Worm (Caenorhabditis elegans): Measurements from ENCODE around the gene srw-66.

The srw-66 gene

DNA sequence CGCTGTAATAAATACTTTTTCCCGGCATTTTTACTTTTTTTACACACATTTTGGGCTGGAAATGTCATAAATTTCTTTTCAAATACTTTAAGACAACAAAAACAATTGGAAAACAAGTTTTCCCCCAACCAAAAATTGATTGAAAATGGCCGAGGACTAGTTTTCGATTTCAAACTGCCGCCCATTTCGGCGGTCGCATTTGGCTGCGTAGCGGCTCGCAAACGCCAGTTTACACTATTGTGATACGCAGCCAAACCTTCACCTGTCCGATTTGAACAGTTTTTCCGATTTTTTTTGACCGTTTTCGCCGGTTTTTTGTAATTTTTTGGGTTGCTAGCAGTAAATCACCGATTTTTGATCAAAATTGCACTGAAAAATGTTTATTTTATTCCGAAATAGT is 48.7 kb upstream of the srw-66 start (continued):
- TF ChIP-seq B0019.2 (GFP tag; conservative IDR thresholded peaks at IDR 0.05) (peak; percentile 89), ztf-22 (GFP tag; optimal IDR thresholded peaks at IDR 0.05) (peak; percentile 75), sptf-2 (GFP tag; optimal IDR thresholded peaks at IDR 0.05) (peak; percentile 30), ztf-26 (tag; optimal IDR thresholded peaks at IDR 0.05) (peak; percentile 96), T26A5.8 (tag; optimal IDR thresholded peaks at IDR 0.05) (peak; percentile 66), egl-18 (GFP tag; IDR thresholded peaks at IDR 0.05) (peak; percentile 81; the same call in 1 of the 2 replicates), nhr-179 (tag; optimal IDR thresholded peaks at IDR 0.05) (no peak), ceh-27 (GFP tag; optimal IDR thresholded peaks at IDR 0.05) (peak; percentile 98), nfya-2 (GFP tag; IDR thresholded peaks at IDR 0.05) (no peak), repo-1 (tag; optimal IDR thresholded peaks at IDR 0.05) (peak; percentile 93)

- peak; percentile 43 for TF ChIP-seq lin-40 (tag; optimal IDR thresholded peaks at IDR 0.05)
- TF ChIP-seq ama-1 (optimal IDR thresholded peaks at IDR 0.05), result no peak
- TF ChIP-seq ama-1 (GFP tag; optimal IDR thresholded peaks at IDR 0.05), result no peak
- peak; percentile 49 for TF ChIP-seq ztf-26 (tag; optimal IDR thresholded peaks at IDR 0.05)
- TF ChIP-seq nhr-80 (tag; optimal IDR thresholded peaks at IDR 0.05), result peak; percentile 70
- TF ChIP-seq F39B2.1 (GFP tag; IDR thresholded peaks at IDR 0.05), result no peak
- peak; percentile 4 for TF ChIP-seq atf-7 (tag; optimal IDR thresholded peaks at IDR 0.05)
- peak in 1 of 2 experiments; percentile 25 for TF ChIP-seq let-607 (tag; optimal IDR thresholded peaks at IDR 0.05)
- TF ChIP-seq K11D2.4 (GFP tag; IDR thresholded peaks at IDR 0.05), result peak; percentile 71
Measured at ce11 chrII:1315245-1315644, 43.5 kb upstream of the srw-66 start.

- TF ChIP-seq mcd-1 (GFP tag; IDR thresholded peaks at IDR 0.05) (peak; percentile 55), cebp-1 (GFP tag; IDR thresholded peaks at IDR 0.05) (no peak), cebp-1 (tag; optimal IDR thresholded peaks at IDR 0.05) (peak; percentile 2), ztf-6 (GFP tag; IDR thresholded peaks at IDR 0.05) (no peak), rcor-1 (GFP tag; IDR thresholded peaks at IDR 0.05) (no peak), mel-28 (tag; optimal IDR thresholded peaks at IDR 0.05; ENCODE audit: borderline replicate concordance) (no peak), lag-1 (GFP tag; IDR thresholded peaks at IDR 0.05) (no peak), F37B4.10 (GFP tag; IDR thresholded peaks at IDR 0.05) (no peak), ccch-3 (GFP tag; optimal IDR thresholded peaks at IDR 0.05) (no peak), ekl-4 (GFP tag; IDR thresholded peaks at IDR 0.05) (no peak), ztf-18 (tag; optimal IDR thresholded peaks at IDR 0.05) (no peak), F33H1.4 (GFP tag; IDR thresholded peaks at IDR 0.05) (peak; percentile 84), nhr-179 (tag; optimal IDR thresholded peaks at IDR 0.05) (no peak), egrh-3 (GFP tag; IDR thresholded peaks at IDR 0.05) (no peak), C17E4.6 (GFP tag; IDR thresholded peaks at IDR 0.05) (no peak), efl-1 (GFP tag; optimal IDR thresholded peaks at IDR 0.05) (peak; percentile 7), pha-4 (tag; optimal IDR thresholded peaks at IDR 0.05) (no peak), xnd-1 (tag; optimal IDR thresholded peaks at IDR 0.05) (peak; percentile 66), pbrm-1 (GFP tag; IDR thresholded peaks at IDR 0.05) (no peak), rec-8 (tag; optimal IDR thresholded peaks at IDR 0.05) (no peak), F49E8.2 (tag; optimal IDR thresholded peaks at IDR 0.05; ENCODE audit: insufficient read depth) (peak; percentile 25), F57C9.4 (tag; optimal IDR thresholded peaks at IDR 0.05) (no peak), dox-1 (GFP tag; IDR thresholded peaks at IDR 0.05) (peak; percentile 38; the same call in 1 of the 2 replicates), hmg-1.2 (GFP tag; IDR thresholded peaks at IDR 0.05) (peak; percentile 8; the same call in 1 of the 2 replicates), madf-10 (tag; optimal IDR thresholded peaks at IDR 0.05) (no peak), D2030.7 (GFP tag; IDR thresholded peaks at IDR 0.05) (peak; percentile 46), zim-3 (tag; optimal IDR thresholded peaks at IDR 0.05) (no peak), lsy-27 (tag; optimal IDR thresholded peaks at IDR 0.05; ENCODE audit: borderline replicate concordance, insufficient read depth) (no peak), somi-1 (GFP tag; optimal IDR thresholded peaks at IDR 0.05) (no peak), nfya-2 (GFP tag; IDR thresholded peaks at IDR 0.05) (no peak)
Measured at ce11 chrII:1309892-1310516, 38.3 kb upstream of the srw-66 start, which contains the start of the genes alh-6 and fcho-1. Gene alh-6 (minus strand): TSS chrII:1310133. Gene fcho-1 (plus strand): TSS chrII:1310515.
